Worm (Caenorhabditis elegans): ENCODE measurements around the gene C29H12.6.

- no peak for TF ChIP-seq F57A8.1 (GFP tag; optimal IDR thresholded peaks at IDR 0.05)
- no peak for TF ChIP-seq let-526 (GFP tag; IDR thresholded peaks at IDR 0.05)
- TF ChIP-seq xnd-1 (tag; optimal IDR thresholded peaks at IDR 0.05): no peak
- no peak for TF ChIP-seq hlh-26 (GFP tag; conservative IDR thresholded peaks at IDR 0.05)
- TF ChIP-seq nhr-80 (tag; optimal IDR thresholded peaks at IDR 0.05): no peak
- TF ChIP-seq chd-7 (tag; optimal IDR thresholded peaks at IDR 0.05): no peak
- TF ChIP-seq Y67H2A.10 (GFP tag; conservative IDR thresholded peaks at IDR 0.05): no peak
- TF ChIP-seq unc-62 (GFP tag; optimal IDR thresholded peaks at IDR 0.05): no peak
Observed at ce11 chrII:6091380-6091779, 26.7 kb downstream of the C29H12.6 start, which contains the start of the genes fbf-2 and nspg-3.
